Worm (Caenorhabditis elegans) whole organism, young adult: ENCODE data around the gene sri-62.

ENCODE experiments used
- B0035.1 ChIP-seq: sonication (generic microtip); optimal IDR thresholded peaks from 2 replicates; lab custom pipeline; 2016; ENCODE audit warnings: missing genetic modification characterization, mild to moderate bottlenecking, missing compliant biosample characterization, missing genotype, missing genetic modification reagents
- B0261.1 ChIP-seq: sonication (generic microtip); optimal IDR thresholded peaks from 2 replicates; lab custom pipeline; 2016; ENCODE audit warnings: mild to moderate bottlenecking, missing genetic modification characterization, moderate library complexity, missing compliant biosample characterization
- D2030.7 ChIP-seq: fragments of 200-800 bp; sonication (Bioruptor generic); IDR thresholded peaks from 2 replicates; pipeline ENCODE4 v1.3.6; 2022; ENCODE audit warnings: missing genetic modification reagents, missing genetic modification characterization, missing compliant biosample characterization
- F10E7.11 ChIP-seq: sonication (generic microtip); optimal IDR thresholded peaks from 2 replicates; lab custom pipeline; 2017; ENCODE audit warnings: mild to moderate bottlenecking, missing genetic modification characterization, moderate library complexity, missing compliant biosample characterization
- F33H1.4 ChIP-seq: fragments of 200-800 bp; sonication (Bioruptor generic); IDR thresholded peaks from 2 replicates; pipeline ENCODE4 v1.3.6; 2022; ENCODE audit warnings: missing genetic modification reagents, missing genetic modification characterization, missing compliant biosample characterization
- K12H6.12 ChIP-seq: fragments of 200-800 bp; sonication (Bioruptor generic); optimal IDR thresholded peaks from 2 replicates; lab custom pipeline; 2018; ENCODE audit warnings: mild to moderate bottlenecking, missing genetic modification characterization, missing compliant biosample characterization
- Y53F4B.3 ChIP-seq: fragments of 200-800 bp; sonication (Bioruptor generic); IDR thresholded peaks from 2 replicates; pipeline ENCODE4 v1.3.6; 2022; ENCODE audit warnings: missing genetic modification reagents, missing genetic modification characterization, missing compliant biosample characterization
- Y53G8AR.9 ChIP-seq: fragments of 200-800 bp; sonication (Bioruptor generic); conservative IDR thresholded peaks from 2 replicates; pipeline ENCODE4 v1.3.6; 2022; ENCODE audit warnings: missing genetic modification reagents, missing genetic modification characterization, missing compliant biosample characterization
- aptf-2 ChIP-seq: fragments of 200-800 bp; sonication (Bioruptor generic); conservative IDR thresholded peaks from 2 replicates; pipeline ENCODE4 v1.3.6; 2022; ENCODE audit warnings: missing genetic modification reagents, missing genetic modification characterization, missing compliant biosample characterization
- atf-7 ChIP-seq: sonication (generic microtip); optimal IDR thresholded peaks from 2 replicates; lab custom pipeline; 2017; ENCODE audit warnings: mild to moderate bottlenecking, missing genetic modification characterization, missing compliant biosample characterization
- attf-3 ChIP-seq: fragments of 200-800 bp; sonication (Bioruptor generic); conservative IDR thresholded peaks from 2 replicates; pipeline ENCODE4 v1.3.6; 2022; ENCODE audit warnings: missing genetic modification reagents, missing genetic modification characterization, missing compliant biosample characterization
- attf-5 ChIP-seq: fragments of 200-800 bp; sonication (Bioruptor generic); optimal IDR thresholded peaks from 2 replicates; lab custom pipeline; 2018; ENCODE audit warnings: mild to moderate bottlenecking, missing genetic modification characterization, missing compliant biosample characterization
- bed-2 ChIP-seq: fragments of 200-800 bp; sonication (Bioruptor generic); IDR thresholded peaks from 2 replicates; pipeline ENCODE4 v1.3.6; 2022; ENCODE audit warnings: missing genetic modification reagents, missing genetic modification characterization, missing compliant biosample characterization
- dox-1 ChIP-seq: fragments of 200-800 bp; sonication (Bioruptor generic); IDR thresholded peaks from 2 replicates; pipeline ENCODE4 v1.3.6; 2022; ENCODE audit warnings: missing genetic modification reagents, missing genetic modification characterization, missing compliant biosample characterization
- egrh-3 ChIP-seq: fragments of 200-800 bp; sonication (Bioruptor generic); IDR thresholded peaks from 2 replicates; pipeline ENCODE4 v1.3.6; 2022; ENCODE audit warnings: missing genetic modification reagents, missing genetic modification characterization, missing compliant biosample characterization
- hmg-1.2 ChIP-seq: fragments of 200-800 bp; sonication (Bioruptor generic); IDR thresholded peaks from 2 replicates; pipeline ENCODE4 v1.3.6; 2022; ENCODE audit warnings: missing genetic modification reagents, missing genetic modification characterization, missing compliant biosample characterization
- hmg-20 ChIP-seq: fragments of 200-800 bp; sonication (Bioruptor generic); IDR thresholded peaks from 2 replicates; pipeline ENCODE4 v1.3.6; 2022; ENCODE audit warnings: missing genetic modification reagents, missing genetic modification characterization, missing compliant biosample characterization
- hrde-1 ChIP-seq: sonication (generic microtip); optimal IDR thresholded peaks from 2 replicates; lab custom pipeline; 2016; ENCODE audit warnings: missing genetic modification characterization, mild to moderate bottlenecking, missing compliant biosample characterization, moderate library complexity, missing genotype, missing genetic modification reagents, borderline replicate concordance
- lag-1 ChIP-seq: fragments of 200-800 bp; sonication (Bioruptor generic); IDR thresholded peaks from 2 replicates; pipeline ENCODE4 v1.3.6; 2022; ENCODE audit warnings: missing genetic modification reagents, missing genetic modification characterization, missing compliant biosample characterization
- let-526 ChIP-seq: fragments of 200-800 bp; sonication (Bioruptor generic); IDR thresholded peaks from 2 replicates; pipeline ENCODE4 v1.3.6; 2022; ENCODE audit warnings: missing genetic modification reagents, missing genetic modification characterization, missing compliant biosample characterization
- lir-1 ChIP-seq: fragments of 200-800 bp; sonication (Bioruptor generic); conservative IDR thresholded peaks from 2 replicates; pipeline ENCODE4 v1.3.6; 2022; ENCODE audit warnings: missing genetic modification reagents, missing genetic modification characterization, missing compliant biosample characterization
- mcd-1 ChIP-seq: fragments of 200-800 bp; sonication (Bioruptor generic); IDR thresholded peaks from 2 replicates; pipeline ENCODE4 v1.3.6; 2022; ENCODE audit warnings: missing genetic modification reagents, missing genetic modification characterization, missing compliant biosample characterization
- mel-28 ChIP-seq: sonication (generic microtip); optimal IDR thresholded peaks from 2 replicates; lab custom pipeline; 2016; ENCODE audit warnings: borderline replicate concordance, mild to moderate bottlenecking, missing genetic modification characterization, missing compliant biosample characterization
- mxl-1 ChIP-seq: sonication (generic microtip); optimal IDR thresholded peaks from 2 replicates; lab custom pipeline; 2016; ENCODE audit warnings: missing genetic modification characterization, missing compliant biosample characterization
- pbrm-1 ChIP-seq: fragments of 200-800 bp; sonication (Bioruptor generic); IDR thresholded peaks from 2 replicates; pipeline ENCODE4 v1.3.6; 2022; ENCODE audit warnings: missing genetic modification reagents, missing genetic modification characterization, missing compliant biosample characterization
- tbp1 ChIP-seq: fragments of 200-800 bp; sonication (Bioruptor generic); optimal IDR thresholded peaks from 2 replicates; lab custom pipeline; 2018; ENCODE audit warnings: mild to moderate bottlenecking, missing genetic modification characterization, missing compliant biosample characterization
- unc-130 ChIP-seq: sonication (generic microtip); optimal IDR thresholded peaks from 2 replicates; lab custom pipeline; 2016; ENCODE audit warnings: missing genetic modification reagents, missing genetic modification characterization, missing compliant biosample characterization
- zfh-2 ChIP-seq: fragments of 200-800 bp; sonication (Bioruptor generic); conservative IDR thresholded peaks from 2 replicates; pipeline ENCODE4 v1.3.6; 2022; ENCODE audit warnings: missing genetic modification reagents, missing genetic modification characterization, missing compliant biosample characterization

The sri-62 gene

DNA sequence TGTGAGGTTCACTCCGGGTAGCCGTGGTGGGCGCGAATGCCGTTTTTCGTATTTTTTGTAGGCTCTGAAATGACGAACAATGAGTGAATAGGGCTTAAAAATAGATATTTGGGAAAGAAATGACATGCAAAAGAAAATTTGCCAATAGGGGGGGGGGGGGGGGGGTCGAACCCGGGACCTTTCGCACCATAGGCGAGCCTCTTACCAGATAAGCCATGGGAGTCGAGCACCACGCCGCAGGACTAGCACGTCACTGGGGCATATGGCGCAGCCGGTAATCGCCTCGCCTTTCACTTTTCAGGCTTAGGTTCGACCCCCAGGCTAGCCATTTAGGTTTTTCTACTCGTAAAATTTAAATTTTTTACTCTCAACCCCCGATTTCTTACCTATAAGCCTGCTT, 20.9 kb upstream of the sri-62 start:
- TF ChIP-seq hrde-1 (no peak), zfh-2 (peak; percentile 81), egrh-3 (GFP tag; lab: Robert Waterston, UW) (peak; percentile 74; the same call in 1 of the 2 replicates), mcd-1 (0 out of 2 replicates have a peak, but pooled peaks have one; percentile 10)

ce11 chrII:2717335-2717734, 19.1 kb upstream of the sri-62 start, which contains the start of gene T05A8.3:
Gene T05A8.3 (minus strand): TSS chrII:2717435.
- TF ChIP-seq F33H1.4 (GFP tag; lab: Robert Waterston, UW) (no peak), zfh-2 (0 out of 2 replicates have a peak, but pooled peaks have one; percentile 26)
- TF ChIP-seq, all 124 proteins: peak for 1

ce11 chrII:2710919-2711318, 12.6 kb upstream of the sri-62 start, which contains the start of gene T05A8.2:
Gene T05A8.2 (minus strand): TSS chrII:2711019.
- TF ChIP-seq atf-7 (tag; lab: Kevin White, UChicago): no peak
- no peak for TF ChIP-seq pbrm-1 (GFP tag; lab: Robert Waterston, UW)
- TF ChIP-seq tbp1 (GFP tag; lab: Kevin White, UChicago): no peak
- no peak for TF ChIP-seq K12H6.12 (tag; lab: Kevin White, UChicago)
- no peak for TF ChIP-seq lag-1 (GFP tag; lab: Robert Waterston, UW)
- TF ChIP-seq mxl-1 (tag; lab: Kevin White, UChicago): no peak
- TF ChIP-seq Y53G8AR.9 (GFP tag; lab: Robert Waterston, UW): no peak
- no peak for TF ChIP-seq B0035.1 (tag; lab: Kevin White, UChicago)
- TF ChIP-seq lir-1 (GFP tag; lab: Robert Waterston, UW): no peak
- no peak for TF ChIP-seq F10E7.11 (tag; lab: Kevin White, UChicago)
- TF ChIP-seq mcd-1: no peak
- TF ChIP-seq B0261.1 (tag; lab: Kevin White, UChicago): no peak

ce11 chrII:2709942-2710341, 11.7 kb upstream of the sri-62 start, which contains the start of gene T05A8.1:
Gene T05A8.1 (minus strand): TSS chrII:2710042.
- TF ChIP-seq unc-130 (GFP tag; lab: Kevin White, UChicago): no peak

- peak; percentile 18 for TF ChIP-seq attf-5
- no peak for TF ChIP-seq hmg-20 (GFP tag; lab: Robert Waterston, UW)
- no peak for TF ChIP-seq mel-28
- TF ChIP-seq Y53F4B.3 (GFP tag; lab: Robert Waterston, UW): no peak
- TF ChIP-seq hmg-1.2 (GFP tag; lab: Robert Waterston, UW): peak; percentile 59; the same call in 1 of the 2 replicates
- no peak for TF ChIP-seq D2030.7 (GFP tag; lab: Robert Waterston, UW)
Observed at ce11 chrII:2707872-2708271, 9.6 kb upstream of the sri-62 start, which contains the start of gene Y47G7B.2. Gene Y47G7B.2 (minus strand): TSS chrII:2708014.

- TF ChIP-seq dox-1 (GFP tag; lab: Robert Waterston, UW): no peak
- no peak for TF ChIP-seq attf-3 (GFP tag; lab: Robert Waterston, UW)
- no peak for TF ChIP-seq aptf-2
- no peak for TF ChIP-seq let-526 (GFP tag; lab: Robert Waterston, UW)
Observed at ce11 chrII:2705200-2705599, 6.9 kb upstream of the sri-62 start, which contains the start of gene srh-128. Gene srh-128 (minus strand): TSS chrII:2705300.

DNA sequence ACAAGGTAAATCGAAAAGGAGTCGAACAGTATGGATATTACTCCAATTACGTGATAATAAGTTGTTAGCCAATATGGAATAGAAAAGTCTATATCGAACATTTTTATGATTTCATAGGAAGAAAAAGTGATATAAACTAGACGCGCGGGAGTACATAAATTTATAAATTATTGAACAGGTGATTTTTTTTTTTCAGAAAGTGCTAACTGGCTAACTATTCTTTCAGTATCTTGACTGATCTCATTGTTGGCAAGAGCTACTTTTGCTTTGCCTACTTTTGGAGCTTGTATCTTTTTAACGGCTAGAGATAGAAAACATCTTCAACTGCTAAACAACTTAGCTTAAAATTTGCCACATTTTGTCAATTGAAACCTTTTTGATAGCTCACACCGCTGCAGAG, 4.5 kb upstream of the sri-62 start, which contains the start of gene sri-60:
Gene sri-60 (minus strand): TSS at position 101 of the 400 bp plus-strand sequence.
- no peak for TF ChIP-seq bed-2 (GFP tag; lab: Robert Waterston, UW)
